Worm (Caenorhabditis elegans) whole organism, early embryonic: ENCODE data around the gene R02D5.3.

Experiments
- B0310.2 ChIP-seq: sonication (generic microtip); optimal IDR thresholded peaks from 2 replicates; lab custom pipeline; 2016; ENCODE audit warnings: mild to moderate bottlenecking, missing genetic modification characterization, missing compliant biosample characterization
- ama-1 ChIP-seq: fragments of 150-350 bp; optimal IDR thresholded peaks from 2 replicates; lab custom pipeline; 2014
- ceh-13 ChIP-seq: fragments of 200-800 bp; sonication (Bioruptor generic); optimal IDR thresholded peaks from 2 replicates; lab custom pipeline; 2018; ENCODE audit warnings: mild to moderate bottlenecking, missing genetic modification characterization, missing compliant biosample characterization
- flt-1 ChIP-seq: fragments of 200-800 bp; sonication (Bioruptor generic); IDR thresholded peaks from 2 replicates; pipeline ENCODE4 v1.3.6; 2022; ENCODE audit warnings: missing genetic modification characterization, missing compliant biosample characterization
- sea-1 ChIP-seq: fragments of 200-800 bp; sonication (Bioruptor generic); conservative IDR thresholded peaks from 2 replicates; pipeline ENCODE4 v1.3.6; 2022; ENCODE audit warnings: missing genetic modification characterization, missing compliant biosample characterization
- tbx-37 ChIP-seq: fragments of 200-800 bp; sonication (Bioruptor generic); conservative IDR thresholded peaks from 2 replicates; pipeline ENCODE4 v1.3.6; 2022; ENCODE audit warnings: missing genetic modification reagents, missing genetic modification characterization, missing compliant biosample characterization

ce11 chrV:14500554-14500953, 17.6 kb downstream of the R02D5.3 start:
- TF ChIP-seq ceh-13 (GFP tag; lab: Kevin White, UChicago) (no peak), sea-1 (no peak), ama-1 (lab: Kevin White, UChicago) (no peak), B0310.2 (tag; lab: Kevin White, UChicago) (no peak), flt-1 (GFP tag; lab: Robert Waterston, UW) (no peak), tbx-37 (GFP tag; lab: Robert Waterston, UW) (no peak)
